Worm (Caenorhabditis elegans) whole organism, young adult: ENCODE results near the gene srh-2.
A peak's percentile ranks its signal among the peaks of the same experiment; 100 is the strongest.

ENCODE experiments used
- B0035.1 ChIP-seq: sonication (generic microtip); optimal IDR thresholded peaks from 2 replicates; lab custom pipeline; 2016; ENCODE audit warnings: missing genetic modification characterization, mild to moderate bottlenecking, missing compliant biosample characterization, missing genotype, missing genetic modification reagents
- B0261.1 ChIP-seq: sonication (generic microtip); optimal IDR thresholded peaks from 2 replicates; lab custom pipeline; 2016; ENCODE audit warnings: mild to moderate bottlenecking, missing genetic modification characterization, moderate library complexity, missing compliant biosample characterization
- C17E4.6 ChIP-seq: fragments of 200-800 bp; sonication (Bioruptor generic); IDR thresholded peaks from 2 replicates; pipeline ENCODE4 v1.3.6; 2022; ENCODE audit warnings: missing genetic modification reagents, missing genetic modification characterization, missing compliant biosample characterization
- F22D6.2 ChIP-seq: sonication (generic microtip); optimal IDR thresholded peaks from 2 replicates; lab custom pipeline; 2016; ENCODE audit warnings: mild to moderate bottlenecking, missing genetic modification characterization, missing compliant biosample characterization
- F39B2.1 ChIP-seq: fragments of 200-800 bp; sonication (Bioruptor generic); IDR thresholded peaks from 2 replicates; pipeline ENCODE4 v1.3.6; 2022; ENCODE audit warnings: missing genetic modification reagents, missing genetic modification characterization, missing compliant biosample characterization
- F49E8.2 ChIP-seq: sonication (generic microtip); optimal IDR thresholded peaks from 3 replicates; lab custom pipeline; 2017; ENCODE audit warnings: missing genetic modification characterization, mild to moderate bottlenecking, missing compliant biosample characterization, antibody characterized with exemption, moderate library complexity; ENCODE audit not compliant: insufficient read depth
- F52B5.7 ChIP-seq: sonication (generic microtip); optimal IDR thresholded peaks from 2 replicates; lab custom pipeline; 2016; ENCODE audit warnings: mild to moderate bottlenecking, missing genetic modification characterization, missing compliant biosample characterization
- F55B11.4 ChIP-seq: sonication (generic microtip); optimal IDR thresholded peaks from 2 replicates; lab custom pipeline; 2016; ENCODE audit warnings: missing compliant biosample characterization, missing genetic modification characterization, borderline replicate concordance; ENCODE audit not compliant: insufficient read depth
- F57C9.4 ChIP-seq: sonication (generic microtip); optimal IDR thresholded peaks from 2 replicates; lab custom pipeline; 2017; ENCODE audit warnings: mild to moderate bottlenecking, missing genetic modification characterization, missing compliant biosample characterization
- T07F8.4 ChIP-seq: sonication (generic microtip); optimal IDR thresholded peaks from 2 replicates; lab custom pipeline; 2016; ENCODE audit warnings: mild to moderate bottlenecking, missing genetic modification characterization, moderate library complexity, missing compliant biosample characterization
- Y53G8AR.9 ChIP-seq: fragments of 200-800 bp; sonication (Bioruptor generic); conservative IDR thresholded peaks from 2 replicates; pipeline ENCODE4 v1.3.6; 2022; ENCODE audit warnings: missing genetic modification reagents, missing genetic modification characterization, missing compliant biosample characterization
- Y79H2A.3 ChIP-seq: fragments of 200-800 bp; sonication (Bioruptor generic); conservative IDR thresholded peaks from 2 replicates; pipeline ENCODE4 v1.3.6; 2022; ENCODE audit warnings: missing genetic modification reagents, missing genetic modification characterization, missing compliant biosample characterization
- akir-1 ChIP-seq: fragments of 200-800 bp; sonication (Bioruptor generic); optimal IDR thresholded peaks from 2 replicates; lab custom pipeline; 2018; ENCODE audit warnings: mild to moderate bottlenecking, missing genetic modification characterization, moderate library complexity, missing compliant biosample characterization
- aptf-3 ChIP-seq: fragments of 200-800 bp; sonication (Bioruptor generic); IDR thresholded peaks from 2 replicates; pipeline ENCODE4 v1.3.6; 2022; ENCODE audit warnings: missing genetic modification characterization, missing compliant biosample characterization
- atf-7 ChIP-seq: sonication (generic microtip); optimal IDR thresholded peaks from 2 replicates; lab custom pipeline; 2017; ENCODE audit warnings: mild to moderate bottlenecking, missing genetic modification characterization, missing compliant biosample characterization
- athp-1 ChIP-seq: sonication (generic microtip); optimal IDR thresholded peaks from 2 replicates; lab custom pipeline; 2017; ENCODE audit warnings: mild to moderate bottlenecking, missing genetic modification characterization, missing compliant biosample characterization
- bed-1 ChIP-seq: fragments of 200-800 bp; sonication (Bioruptor generic); IDR thresholded peaks from 2 replicates; pipeline ENCODE4 v1.3.6; 2022; ENCODE audit warnings: missing genetic modification reagents, missing genetic modification characterization, missing compliant biosample characterization
- ccch-3 ChIP-seq: fragments of 200-800 bp; sonication (Bioruptor generic); optimal IDR thresholded peaks from 2 replicates; lab custom pipeline; 2018; ENCODE audit warnings: mild to moderate bottlenecking, missing genetic modification characterization, missing compliant biosample characterization
- ceh-100 ChIP-seq: fragments of 200-800 bp; sonication (Bioruptor generic); IDR thresholded peaks from 2 replicates; pipeline ENCODE4 v1.3.6; 2022; ENCODE audit warnings: missing genetic modification reagents, missing genetic modification characterization, missing compliant biosample characterization
- ceh-58 ChIP-seq: fragments of 200-800 bp; sonication (Bioruptor generic); IDR thresholded peaks from 2 replicates; pipeline ENCODE4 v1.3.6; 2022; ENCODE audit warnings: missing genetic modification characterization, missing compliant biosample characterization
- dox-1 ChIP-seq: fragments of 200-800 bp; sonication (Bioruptor generic); IDR thresholded peaks from 2 replicates; pipeline ENCODE4 v1.3.6; 2022; ENCODE audit warnings: missing genetic modification reagents, missing genetic modification characterization, missing compliant biosample characterization
- dpff-1 ChIP-seq: sonication (generic microtip); optimal IDR thresholded peaks from 2 replicates; lab custom pipeline; 2017; ENCODE audit warnings: mild to moderate bottlenecking, missing genetic modification characterization, missing compliant biosample characterization
- dpl-1 ChIP-seq: fragments of 150-350 bp; optimal IDR thresholded peaks from 2 replicates; lab custom pipeline; 2014; ENCODE audit warnings: missing biosample characterization, missing genetic modification reagents, missing genetic modification characterization
- egl-18 ChIP-seq: fragments of 200-800 bp; sonication (Bioruptor generic); IDR thresholded peaks from 2 replicates; pipeline ENCODE4 v1.3.6; 2022; ENCODE audit warnings: missing genetic modification reagents, missing genetic modification characterization, missing compliant biosample characterization
- egrh-3 ChIP-seq: fragments of 200-800 bp; sonication (Bioruptor generic); IDR thresholded peaks from 2 replicates; pipeline ENCODE4 v1.3.6; 2022; ENCODE audit warnings: missing genetic modification reagents, missing genetic modification characterization, missing compliant biosample characterization
- fkh-3 ChIP-seq: sonication (generic microtip); optimal IDR thresholded peaks from 2 replicates; lab custom pipeline; 2016; ENCODE audit warnings: mild to moderate bottlenecking, missing genetic modification characterization, missing compliant biosample characterization
- hlh-26 ChIP-seq: fragments of 200-800 bp; sonication (Bioruptor generic); conservative IDR thresholded peaks from 2 replicates; pipeline ENCODE4 v1.3.6; 2022; ENCODE audit warnings: missing genetic modification reagents, missing genetic modification characterization, missing compliant biosample characterization
- hrde-1 ChIP-seq: sonication (generic microtip); optimal IDR thresholded peaks from 2 replicates; lab custom pipeline; 2016; ENCODE audit warnings: missing genetic modification characterization, mild to moderate bottlenecking, missing compliant biosample characterization, moderate library complexity, missing genotype, missing genetic modification reagents, borderline replicate concordance
- hsf-1 ChIP-seq: fragments of 200-800 bp; sonication (Bioruptor generic); IDR thresholded peaks from 2 replicates; pipeline ENCODE4 v1.3.6; 2022; ENCODE audit warnings: missing genetic modification reagents, missing genetic modification characterization, missing compliant biosample characterization
- let-526 ChIP-seq: fragments of 200-800 bp; sonication (Bioruptor generic); IDR thresholded peaks from 2 replicates; pipeline ENCODE4 v1.3.6; 2022; ENCODE audit warnings: missing genetic modification reagents, missing genetic modification characterization, missing compliant biosample characterization
- lin-26 ChIP-seq: fragments of 200-800 bp; sonication (Bioruptor generic); IDR thresholded peaks from 2 replicates; pipeline ENCODE4 v1.3.6; 2022; ENCODE audit warnings: missing genetic modification reagents, missing genetic modification characterization, missing compliant biosample characterization
- lin-40 ChIP-seq: sonication (generic microtip); optimal IDR thresholded peaks from 2 replicates; lab custom pipeline; 2016; ENCODE audit warnings: missing genetic modification characterization, mild to moderate bottlenecking, missing compliant biosample characterization, missing genotype, missing genetic modification reagents
- lin-54 ChIP-seq: fragments of 200-800 bp; sonication (Bioruptor generic); optimal IDR thresholded peaks from 2 replicates; lab custom pipeline; 2018; ENCODE audit warnings: mild to moderate bottlenecking, missing genetic modification characterization, missing compliant biosample characterization
- lir-1 ChIP-seq: fragments of 200-800 bp; sonication (Bioruptor generic); conservative IDR thresholded peaks from 2 replicates; pipeline ENCODE4 v1.3.6; 2022; ENCODE audit warnings: missing genetic modification reagents, missing genetic modification characterization, missing compliant biosample characterization
- lsl-1 ChIP-seq: fragments of 200-800 bp; sonication (Bioruptor generic); optimal IDR thresholded peaks from 2 replicates; lab custom pipeline; 2018; ENCODE audit warnings: mild to moderate bottlenecking, missing genetic modification characterization, moderate library complexity, missing compliant biosample characterization
- madf-8 ChIP-seq: fragments of 200-800 bp; sonication (Bioruptor generic); conservative IDR thresholded peaks from 2 replicates; pipeline ENCODE4 v1.3.6; 2022; ENCODE audit warnings: missing genetic modification reagents, missing genetic modification characterization, missing compliant biosample characterization
- nhr-120 ChIP-seq: fragments of 200-800 bp; sonication (Bioruptor generic); IDR thresholded peaks from 2 replicates; pipeline ENCODE4 v1.3.6; 2022; ENCODE audit warnings: missing genetic modification characterization, missing compliant biosample characterization
- pbrm-1 ChIP-seq: fragments of 200-800 bp; sonication (Bioruptor generic); IDR thresholded peaks from 2 replicates; pipeline ENCODE4 v1.3.6; 2022; ENCODE audit warnings: missing genetic modification reagents, missing genetic modification characterization, missing compliant biosample characterization
- rcor-1 ChIP-seq: fragments of 200-800 bp; sonication (Bioruptor generic); IDR thresholded peaks from 2 replicates; pipeline ENCODE4 v1.3.6; 2022; ENCODE audit warnings: missing genetic modification reagents, missing genetic modification characterization, missing compliant biosample characterization
- rec-8 ChIP-seq, 2 experiments: sonication (generic microtip); optimal IDR thresholded peaks; 2 replicates each; lab custom pipeline; 2016; ENCODE audit warnings: mild to moderate bottlenecking in 2 of 2, missing genetic modification characterization in 2 of 2, missing genetic modification reagents in 2 of 2, missing genotype in 2 of 2, missing biosample characterization in 1 of 2, missing compliant biosample characterization in 1 of 2, moderate library complexity in 1 of 2
- sea-2 ChIP-seq: fragments of 200-800 bp; sonication (Bioruptor generic); IDR thresholded peaks from 2 replicates; pipeline ENCODE4 v1.3.6; 2022; ENCODE audit warnings: missing genetic modification characterization, missing compliant biosample characterization
- somi-1 ChIP-seq: fragments of 200-800 bp; sonication (Bioruptor generic); optimal IDR thresholded peaks from 2 replicates; lab custom pipeline; 2018; ENCODE audit warnings: mild to moderate bottlenecking, missing genetic modification characterization, missing compliant biosample characterization
- tbx-9 ChIP-seq: sonication (generic microtip); optimal IDR thresholded peaks from 2 replicates; lab custom pipeline; 2016; ENCODE audit warnings: borderline replicate concordance, missing genetic modification characterization, inconsistent platforms, missing compliant biosample characterization
- zfh-2 ChIP-seq: fragments of 200-800 bp; sonication (Bioruptor generic); conservative IDR thresholded peaks from 2 replicates; pipeline ENCODE4 v1.3.6; 2022; ENCODE audit warnings: missing genetic modification reagents, missing genetic modification characterization, missing compliant biosample characterization
- zim-3 ChIP-seq: sonication (generic microtip); optimal IDR thresholded peaks from 2 replicates; lab custom pipeline; 2017; ENCODE audit warnings: mild to moderate bottlenecking, missing genetic modification characterization, moderate library complexity, missing compliant biosample characterization
- ztf-18 ChIP-seq: sonication (generic microtip); optimal IDR thresholded peaks from 2 replicates; lab custom pipeline; 2016; ENCODE audit warnings: missing genotype, mild to moderate bottlenecking, missing genetic modification characterization, missing compliant biosample characterization
- ztf-22 ChIP-seq: fragments of 200-800 bp; sonication (Bioruptor generic); optimal IDR thresholded peaks from 2 replicates; lab custom pipeline; 2018; ENCODE audit warnings: mild to moderate bottlenecking, missing genetic modification characterization, moderate library complexity, missing compliant biosample characterization
- ztf-3 ChIP-seq: fragments of 200-800 bp; sonication (Bioruptor generic); optimal IDR thresholded peaks from 2 replicates; lab custom pipeline; 2018; ENCODE audit warnings: mild to moderate bottlenecking, missing genetic modification characterization, missing compliant biosample characterization
- ztf-6 ChIP-seq: fragments of 200-800 bp; sonication (Bioruptor generic); IDR thresholded peaks from 2 replicates; pipeline ENCODE4 v1.3.6; 2022; ENCODE audit warnings: missing genetic modification reagents, missing genetic modification characterization, missing compliant biosample characterization

Gene srh-2

ce11 chrV:730216-730615, 2.1 kb downstream of the srh-2 start (continued):
- no peak for TF ChIP-seq F57C9.4 (tag; lab: Kevin White, UChicago)
- no peak for TF ChIP-seq F49E8.2 (tag; lab: Kevin White, UChicago)
- TF ChIP-seq zfh-2 (GFP tag; lab: Robert Waterston, UW), result no peak
- no peak for TF ChIP-seq akir-1
- peak; percentile 68; the same call in 1 of the 2 replicates for TF ChIP-seq Y53G8AR.9
- TF ChIP-seq lin-40, result peak; percentile 47
- TF ChIP-seq dox-1 (GFP tag; lab: Robert Waterston, UW), result peak; percentile 42; the same call in 1 of the 2 replicates
- no peak for TF ChIP-seq fkh-3
- TF ChIP-seq pbrm-1 (GFP tag; lab: Robert Waterston, UW), result no peak
- TF ChIP-seq hrde-1 (tag; lab: Kevin White, UChicago), result no peak
- no peak for TF ChIP-seq T07F8.4 (tag; lab: Kevin White, UChicago)
- no peak for TF ChIP-seq bed-1 (GFP tag; lab: Robert Waterston, UW)
- no peak for TF ChIP-seq atf-7 (tag; lab: Kevin White, UChicago)
- TF ChIP-seq F39B2.1 (GFP tag; lab: Robert Waterston, UW), result no peak
- TF ChIP-seq nhr-120, result no peak
- no peak for TF ChIP-seq egrh-3
- no peak for TF ChIP-seq lir-1 (GFP tag; lab: Robert Waterston, UW)
- TF ChIP-seq F55B11.4 (tag; lab: Kevin White, UChicago), result no peak
- TF ChIP-seq ceh-58 (GFP tag; lab: Robert Waterston, UW), result no peak
- peak; percentile 27 for TF ChIP-seq let-526
- TF ChIP-seq dpff-1, result no peak
- no peak for TF ChIP-seq hsf-1 (GFP tag; lab: Robert Waterston, UW)
- TF ChIP-seq madf-8 (GFP tag; lab: Robert Waterston, UW), result no peak
- TF ChIP-seq lin-54, result peak; percentile 11
- no peak for TF ChIP-seq dpl-1 (GFP tag; lab: Kevin White, UChicago)
- TF ChIP-seq athp-1 (tag; lab: Kevin White, UChicago), result no peak
- no peak for TF ChIP-seq rec-8 (tag; optimal IDR thresholded peaks at IDR 0.05; lab: Kevin White, UChicago)
- no peak for TF ChIP-seq ceh-100 (GFP tag; lab: Robert Waterston, UW)

ce11 chrV:731330-731729, 3.2 kb downstream of the srh-2 start:
- TF ChIP-seq egl-18 (GFP tag; lab: Robert Waterston, UW) (no peak), lin-26 (GFP tag; lab: Robert Waterston, UW) (peak; percentile 73), dpl-1 (GFP tag; lab: Kevin White, UChicago) (no peak), ztf-18 (tag; lab: Kevin White, UChicago) (no peak), lsl-1 (no peak), somi-1 (peak; percentile 89), rcor-1 (GFP tag; lab: Robert Waterston, UW) (peak; percentile 47; the same call in 1 of the 2 replicates), Y79H2A.3 (GFP tag; lab: Robert Waterston, UW) (no peak), aptf-3 (GFP tag; lab: Robert Waterston, UW) (no peak), ztf-22 (GFP tag; lab: Kevin White, UChicago) (peak; percentile 93), ztf-6 (GFP tag; lab: Robert Waterston, UW) (no peak), B0035.1 (tag; lab: Kevin White, UChicago) (peak; percentile 32), F57C9.4 (tag; lab: Kevin White, UChicago) (no peak), sea-2 (GFP tag; lab: Robert Waterston, UW) (0 out of 2 replicates have a peak, but pooled peaks have one; percentile 11), zim-3 (no peak), fkh-3 (no peak), F22D6.2 (tag; lab: Kevin White, UChicago) (peak; percentile 84), hlh-26 (GFP tag; lab: Robert Waterston, UW) (no peak), tbx-9 (tag; lab: Kevin White, UChicago) (no peak), B0261.1 (tag; lab: Kevin White, UChicago) (no peak), ccch-3 (GFP tag; lab: Kevin White, UChicago) (no peak), F52B5.7 (peak; percentile 76), ceh-100 (GFP tag; lab: Robert Waterston, UW) (no peak), C17E4.6 (GFP tag; lab: Robert Waterston, UW) (no peak), ztf-3 (GFP tag; lab: Kevin White, UChicago) (no peak), nhr-120 (no peak)
